Fruit fly (Drosophila melanogaster): ENCODE measurements around the gene CG7367.

- TF ChIP-seq CTCF (optimal IDR thresholded peaks at IDR 0.05) (no peak), CG8478 (optimal IDR thresholded peaks at IDR 0.05) (no peak)
Observed at dm6 chr2L:7986210-7986609, 53.4 kb downstream of the CG7367 start.

Measured in S2 (cell line).